Fruit fly (Drosophila melanogaster) S2 (cell line): ENCODE data around the gene Sgt1.

Experiments used
- CG8478 ChIP-seq: fragments of >200 bp; optimal IDR thresholded peaks from 2 replicates; lab custom pipeline; 2018
- CTCF ChIP-seq, 2 experiments: fragments of >200 bp; optimal IDR thresholded peaks; 2 replicates each; lab custom pipeline; 2018

Gene Sgt1

DNA sequence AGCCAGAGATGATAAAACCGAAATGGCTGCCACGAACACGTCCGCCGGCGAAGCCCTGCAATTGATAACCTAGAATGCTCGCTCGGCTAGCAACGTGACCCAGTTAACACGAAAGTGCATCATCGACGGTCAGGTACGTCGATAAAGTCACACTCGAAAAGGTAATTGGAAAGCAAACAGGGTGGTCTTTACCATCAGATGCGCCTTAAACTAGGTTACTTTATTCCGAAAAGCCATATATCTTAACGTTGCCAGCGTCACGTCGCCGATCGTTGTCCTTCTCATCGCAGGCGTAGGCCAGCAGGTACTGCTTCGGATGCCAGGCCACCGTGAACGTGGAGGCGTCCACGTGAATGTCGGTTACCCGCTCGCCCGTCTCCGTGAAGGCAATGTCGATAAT, 2.2 kb upstream of the Sgt1 start:
- no peak for TF ChIP-seq CG8478
- TF ChIP-seq CTCF (optimal IDR thresholded peaks at IDR 0.05; lab: Kevin White, UChicago) = no peak

DNA sequence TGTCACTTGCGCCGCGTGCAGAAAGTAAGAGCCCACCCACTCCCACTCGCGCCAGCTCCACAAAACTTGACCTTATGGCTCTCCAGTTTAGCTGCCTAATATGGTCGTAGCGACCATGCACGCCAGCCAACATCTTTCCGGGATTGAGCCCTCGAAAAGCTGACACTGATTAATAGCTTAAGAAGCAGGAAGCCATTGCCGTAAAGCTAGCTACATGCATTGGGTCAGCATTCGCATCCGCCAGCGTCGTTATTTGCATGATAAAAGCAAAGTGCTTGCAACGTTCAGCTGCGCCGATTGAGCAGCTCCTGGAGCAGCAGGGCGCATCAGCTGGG, 1.8 kb upstream of the Sgt1 start:
- TF ChIP-seq CTCF (optimal IDR thresholded peaks at IDR 0.05; lab: Kevin White, UChicago) = no peak
- TF ChIP-seq CG8478 = no peak

DNA sequence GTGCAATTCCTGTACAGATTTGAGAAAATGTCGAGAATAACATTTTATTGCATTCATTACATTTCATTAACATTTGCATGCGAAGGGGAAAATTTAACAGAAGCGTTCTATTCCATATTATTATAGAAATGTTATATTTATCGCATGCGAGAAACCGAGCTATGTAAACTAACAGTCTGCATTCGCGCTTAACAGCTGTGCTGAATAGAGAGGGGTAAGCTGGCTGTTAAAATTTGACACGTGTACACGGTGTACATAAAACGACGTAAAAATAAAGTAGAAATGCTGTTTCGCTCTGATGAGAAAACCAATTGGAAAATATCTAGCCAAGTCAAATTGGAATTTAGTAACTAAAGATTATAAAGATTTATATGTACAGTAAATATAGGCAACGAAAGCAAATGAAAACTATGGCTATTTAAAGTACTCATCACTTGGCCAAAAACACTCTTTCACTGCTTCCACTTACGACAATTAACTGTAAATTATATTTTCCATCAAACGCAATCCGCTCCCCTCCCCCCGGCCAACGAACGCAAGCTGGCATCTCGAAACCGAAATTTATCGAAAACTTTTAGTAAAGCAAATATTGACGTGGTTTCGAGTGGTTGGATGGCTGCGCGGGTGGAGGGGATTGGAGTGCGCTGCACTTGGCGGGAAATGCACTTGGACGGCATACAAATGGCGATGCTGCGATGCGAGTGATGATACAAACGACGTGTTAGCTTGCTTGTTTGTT, 1.3 kb upstream of the Sgt1 start:
- TF ChIP-seq CTCF (optimal IDR thresholded peaks at IDR 0.05; lab: Kevin White, UChicago) = peak; percentile 20 to 50
- no peak for TF ChIP-seq CG8478

DNA sequence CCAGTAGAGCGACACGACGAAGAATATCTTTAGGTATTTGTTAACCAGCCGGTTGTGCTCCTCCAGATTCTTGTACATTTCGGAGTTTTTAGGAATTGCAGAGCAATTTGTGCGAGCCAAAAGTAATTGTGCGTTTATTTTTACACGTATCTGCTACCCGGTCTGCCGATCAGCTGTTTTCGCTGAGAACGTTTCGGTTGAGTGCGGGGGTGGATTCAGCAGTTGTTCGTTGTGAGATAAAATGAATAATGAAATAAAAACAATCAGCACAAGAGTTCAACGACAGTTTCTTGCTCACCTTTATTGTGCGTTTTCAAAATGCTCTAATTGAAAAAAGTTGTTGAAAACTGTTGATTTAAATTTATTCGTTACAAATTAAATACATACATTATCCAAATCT, 1.2 kb downstream of the Sgt1 start, which contains the start of gene nac:
Gene nac, minus strand, starts transcription at position 176 of the 400 bp plus-strand sequence.
- no peak for TF ChIP-seq CG8478

DNA sequence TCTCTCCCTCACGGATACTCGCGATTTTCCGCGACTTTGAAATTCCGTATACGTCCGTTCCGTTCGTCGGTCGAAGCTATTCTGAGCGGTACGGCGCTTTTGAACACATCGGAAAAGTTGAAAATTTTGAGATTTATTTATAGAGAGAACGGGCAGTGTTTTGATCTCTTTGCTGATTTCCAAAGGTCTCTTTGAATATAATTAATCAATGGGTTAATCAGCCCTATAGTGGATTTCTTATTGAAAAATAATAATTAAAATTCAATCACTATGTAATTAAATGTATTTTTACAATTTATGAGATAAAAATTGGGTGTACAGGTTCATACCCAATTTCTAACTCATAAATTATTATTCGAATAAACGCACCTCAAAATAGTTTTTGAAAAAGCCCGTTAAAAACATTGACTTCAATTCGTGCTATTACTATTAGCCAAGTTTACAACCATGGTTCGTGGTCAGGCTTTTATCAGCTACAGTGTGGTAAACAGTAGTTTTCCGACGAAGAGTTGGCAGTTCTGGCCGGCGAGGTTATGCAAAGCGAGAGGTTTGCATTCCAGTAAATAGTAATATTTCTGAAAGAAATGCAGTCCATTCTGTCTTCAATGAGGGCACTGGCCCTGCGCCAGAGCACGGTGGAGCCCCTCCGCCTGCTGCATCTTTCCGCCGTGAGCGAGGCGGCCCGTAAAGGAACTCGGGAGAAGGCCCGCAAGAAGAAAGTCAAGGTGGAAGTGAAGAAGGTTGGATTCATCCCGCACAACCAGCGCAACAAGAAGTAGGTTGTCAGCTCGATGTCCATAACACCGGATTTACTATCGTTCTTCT, 3.9 kb downstream of the Sgt1 start, which contains the start of the genes CG9626 and mRpL1:
Gene CG9626, minus strand, starts transcription at position 51 of the 825 bp plus-strand sequence.
Gene mRpL1, plus strand, starts transcription at position 513 of the 825 bp plus-strand sequence.
- TF ChIP-seq CTCF (optimal IDR thresholded peaks at IDR 0.05; lab: Kevin White, UChicago) (peak; percentile 70 to 78), CG8478 (no peak)

DNA sequence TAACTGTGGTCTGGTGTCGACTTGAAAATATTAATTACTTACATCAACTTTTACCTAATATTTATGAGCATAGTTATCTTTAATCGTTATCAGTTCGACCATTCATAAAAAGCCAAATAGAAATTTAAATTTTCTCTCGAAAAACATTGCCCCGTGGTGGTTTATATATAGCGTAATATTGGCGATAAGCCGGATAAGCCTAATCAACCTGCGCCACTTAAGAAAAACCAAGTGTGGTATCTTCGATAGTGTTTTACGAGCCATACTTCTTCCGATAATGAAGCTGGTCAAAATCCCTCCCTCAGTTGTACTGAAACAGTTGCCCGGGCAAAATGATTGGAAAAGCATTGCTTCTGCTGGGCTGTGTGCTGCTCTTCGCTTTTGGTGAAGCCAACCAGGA, 13.0 kb downstream of the Sgt1 start, which contains the start of gene CG31463:
Gene CG31463, plus strand, starts transcription at position 302 of the 400 bp plus-strand sequence.
- TF ChIP-seq CTCF (optimal IDR thresholded peaks at IDR 0.05; lab: Kevin White, UChicago) (no peak), CG8478 (no peak)

DNA sequence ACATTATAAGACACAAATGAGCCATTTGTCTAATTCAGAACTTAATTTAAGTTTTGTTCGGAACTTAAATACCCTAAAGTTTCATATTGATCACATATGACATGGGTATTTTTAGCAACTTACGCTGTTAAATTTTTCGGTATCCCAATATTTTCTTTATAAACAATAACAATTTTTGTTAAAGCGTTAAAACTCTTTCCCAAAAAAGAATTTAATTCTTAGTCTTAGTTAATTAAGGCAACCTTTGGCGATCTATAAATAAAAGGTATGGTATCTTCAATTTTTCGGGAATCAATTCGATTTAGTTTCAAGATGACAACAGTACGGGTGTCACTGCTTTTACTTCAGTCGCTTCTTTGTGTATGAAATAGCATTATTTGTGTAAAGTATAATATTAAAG, 14.1 kb downstream of the Sgt1 start, which contains the start of gene CG31464:
Gene CG31464, plus strand, starts transcription at position 301 of the 400 bp plus-strand sequence.
- no peak for TF ChIP-seq CG8478
- TF ChIP-seq CTCF (optimal IDR thresholded peaks at IDR 0.05; lab: Kevin White, UChicago) = no peak

DNA sequence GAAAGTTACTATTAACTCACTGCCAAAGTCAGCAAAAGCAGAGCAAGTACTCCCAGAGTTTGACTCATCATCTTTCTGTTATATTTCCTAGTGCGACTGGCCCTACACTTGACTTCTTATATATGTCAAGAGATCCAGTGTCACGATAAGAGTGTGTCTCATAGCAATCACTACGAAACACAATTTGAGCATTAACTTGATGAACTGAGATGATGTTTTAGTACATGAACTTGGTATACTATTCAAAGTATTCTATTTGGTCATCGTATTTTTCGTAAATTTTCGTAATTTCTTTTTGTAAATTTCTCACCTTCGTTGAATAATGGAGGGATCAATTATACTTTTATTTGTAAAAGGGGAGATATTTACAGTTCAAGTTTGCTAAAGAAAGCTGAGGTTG, 14.6 kb downstream of the Sgt1 start, which contains the start of gene CG11672:
Gene CG11672, minus strand, starts transcription at position 101 of the 400 bp plus-strand sequence.
- TF ChIP-seq CG8478 = no peak
- TF ChIP-seq CTCF (optimal IDR thresholded peaks at IDR 0.05; lab: Kevin White, UChicago) = no peak

DNA sequence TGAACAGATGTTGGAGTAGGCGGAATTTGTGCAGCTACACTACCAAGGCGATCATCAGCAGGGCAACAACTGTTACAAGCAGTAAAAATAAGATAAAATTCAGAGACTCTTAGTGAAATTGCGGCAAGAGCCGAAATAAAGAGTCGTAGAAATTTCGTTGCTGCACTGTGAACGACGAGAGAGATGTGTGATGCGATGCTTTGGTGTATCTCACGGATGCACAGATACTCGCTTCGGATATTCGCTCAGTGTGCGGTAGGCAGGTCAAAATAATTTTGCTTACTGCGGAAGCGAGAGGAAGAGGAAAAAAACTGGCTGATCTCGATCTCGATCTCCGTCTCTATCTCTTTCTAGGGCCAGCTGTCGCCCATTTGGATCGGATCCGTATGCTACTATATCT, 16.3 kb downstream of the Sgt1 start:
- TF ChIP-seq CTCF (optimal IDR thresholded peaks at IDR 0.05; lab: Kevin White, UChicago) = no peak
- TF ChIP-seq CG8478 = no peak

DNA sequence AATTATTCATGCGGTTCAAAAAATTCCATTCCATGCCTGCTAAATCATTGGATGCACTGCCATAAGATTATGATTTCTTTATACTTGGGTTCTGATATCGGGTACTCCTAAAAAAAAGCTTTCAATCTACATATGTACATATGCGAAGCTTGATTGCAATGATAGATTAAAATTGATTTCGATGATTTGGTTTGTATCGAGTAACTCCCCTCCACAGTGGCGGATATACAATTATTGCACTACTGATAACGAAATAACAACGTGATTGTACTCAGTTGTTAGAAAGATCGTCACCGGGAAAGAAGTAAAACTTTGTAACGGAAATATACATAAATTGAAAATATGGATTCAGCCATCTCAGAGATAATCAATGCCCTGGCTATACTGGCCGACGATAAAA, 17.4 kb downstream of the Sgt1 start, which contains the start of gene Nazo:
Gene Nazo, plus strand, starts transcription at position 180 of the 400 bp plus-strand sequence.
- no peak for TF ChIP-seq CG8478
- TF ChIP-seq CTCF (optimal IDR thresholded peaks at IDR 0.05; lab: Kevin White, UChicago) = no peak

DNA sequence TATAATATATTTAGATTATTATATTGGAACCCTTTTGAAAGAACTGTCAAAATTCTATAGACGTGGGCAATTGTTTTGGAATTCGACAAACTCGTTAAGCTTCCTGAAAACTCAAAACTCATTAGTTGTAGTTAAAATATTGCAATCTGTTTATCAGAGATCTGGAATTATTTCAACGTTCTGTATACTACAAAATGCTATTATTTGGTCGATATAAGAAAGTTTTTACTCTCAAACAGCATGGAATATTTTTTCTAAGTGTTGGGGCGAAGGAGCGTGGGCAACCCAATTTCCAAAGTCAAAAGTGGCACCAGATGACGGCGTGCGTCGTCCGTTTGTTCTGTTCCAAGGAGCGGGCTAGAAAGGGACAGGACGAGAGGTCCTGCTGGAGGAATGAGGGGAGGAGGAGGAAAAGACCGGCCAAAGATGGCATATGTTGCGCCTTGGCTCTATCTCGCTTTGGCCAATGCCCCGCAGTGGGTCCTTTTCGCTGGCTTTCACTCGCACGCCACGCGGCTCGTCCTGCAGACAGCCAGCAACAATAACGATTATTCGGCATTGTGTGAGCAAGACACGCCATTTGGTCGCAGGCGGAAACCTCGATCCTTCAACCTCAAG, 19.2 kb downstream of the Sgt1 start:
- no peak for TF ChIP-seq CTCF (optimal IDR thresholded peaks at IDR 0.05; lab: Kevin White, UChicago)
- TF ChIP-seq CG8478 = no peak

DNA sequence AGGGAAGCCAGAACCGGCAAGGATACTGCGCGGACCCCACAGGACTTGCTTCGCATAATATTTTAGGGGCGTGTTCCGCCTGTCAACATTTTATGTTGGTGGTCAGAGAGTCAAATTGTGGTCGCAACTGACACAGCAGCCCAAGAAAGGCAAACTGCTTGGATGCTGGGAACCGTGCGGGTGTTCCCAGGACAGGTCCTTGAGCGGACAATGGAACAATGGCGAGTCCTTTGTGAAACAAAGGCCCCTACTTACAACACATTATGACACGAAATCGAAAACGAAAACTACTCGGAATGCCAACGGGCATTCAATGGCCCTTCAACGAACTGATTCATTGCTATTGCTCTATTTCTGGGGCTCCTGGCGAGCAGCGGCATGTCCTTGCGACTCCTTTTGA, 20.8 kb downstream of the Sgt1 start:
- no peak for TF ChIP-seq CG8478
- TF ChIP-seq CTCF (optimal IDR thresholded peaks at IDR 0.05; lab: Kevin White, UChicago) = no peak

DNA sequence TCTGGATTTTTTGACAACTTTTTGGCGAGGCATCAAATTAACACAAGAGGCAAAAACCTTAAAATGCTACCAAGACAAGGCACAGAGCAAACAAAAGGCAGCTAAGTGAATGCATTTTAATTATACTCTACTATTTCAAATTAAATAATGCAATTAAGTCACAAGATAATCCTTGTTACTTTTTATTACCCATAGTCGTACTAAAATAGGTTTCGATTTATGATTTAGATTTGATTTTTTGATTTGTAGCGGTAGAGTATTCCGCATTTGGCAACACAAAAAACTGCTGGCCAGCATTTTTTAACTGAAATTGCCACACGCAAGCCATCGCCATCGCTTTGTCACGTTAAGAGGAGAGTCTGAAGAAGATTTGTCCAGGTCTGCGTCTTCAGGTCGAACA, 22.3 kb downstream of the Sgt1 start:
- TF ChIP-seq CG8478 (no peak), CTCF (optimal IDR thresholded peaks at IDR 0.05; lab: Kevin White, UChicago) (no peak)

DNA sequence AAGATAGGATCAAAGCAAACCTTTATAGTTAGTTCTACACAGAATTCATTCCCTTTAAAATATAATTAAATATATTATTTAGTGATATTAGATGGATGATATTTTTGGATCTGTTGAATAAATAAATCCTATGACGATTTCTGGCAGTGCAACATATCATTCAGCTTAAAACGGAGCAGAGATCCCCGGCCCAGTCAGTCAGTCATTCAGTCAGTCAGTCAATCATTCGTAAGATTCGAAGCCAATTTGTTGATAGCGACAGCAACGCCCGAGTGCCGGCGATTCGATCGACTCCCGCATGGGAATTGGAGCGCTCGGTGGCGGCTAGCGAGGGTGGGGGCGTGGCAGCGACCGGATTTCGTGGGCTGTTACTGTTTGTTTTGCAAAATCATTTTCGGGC, 25.1 kb downstream of the Sgt1 start:
- TF ChIP-seq CTCF (optimal IDR thresholded peaks at IDR 0.05; lab: Kevin White, UChicago) (no peak), CG8478 (no peak)

DNA sequence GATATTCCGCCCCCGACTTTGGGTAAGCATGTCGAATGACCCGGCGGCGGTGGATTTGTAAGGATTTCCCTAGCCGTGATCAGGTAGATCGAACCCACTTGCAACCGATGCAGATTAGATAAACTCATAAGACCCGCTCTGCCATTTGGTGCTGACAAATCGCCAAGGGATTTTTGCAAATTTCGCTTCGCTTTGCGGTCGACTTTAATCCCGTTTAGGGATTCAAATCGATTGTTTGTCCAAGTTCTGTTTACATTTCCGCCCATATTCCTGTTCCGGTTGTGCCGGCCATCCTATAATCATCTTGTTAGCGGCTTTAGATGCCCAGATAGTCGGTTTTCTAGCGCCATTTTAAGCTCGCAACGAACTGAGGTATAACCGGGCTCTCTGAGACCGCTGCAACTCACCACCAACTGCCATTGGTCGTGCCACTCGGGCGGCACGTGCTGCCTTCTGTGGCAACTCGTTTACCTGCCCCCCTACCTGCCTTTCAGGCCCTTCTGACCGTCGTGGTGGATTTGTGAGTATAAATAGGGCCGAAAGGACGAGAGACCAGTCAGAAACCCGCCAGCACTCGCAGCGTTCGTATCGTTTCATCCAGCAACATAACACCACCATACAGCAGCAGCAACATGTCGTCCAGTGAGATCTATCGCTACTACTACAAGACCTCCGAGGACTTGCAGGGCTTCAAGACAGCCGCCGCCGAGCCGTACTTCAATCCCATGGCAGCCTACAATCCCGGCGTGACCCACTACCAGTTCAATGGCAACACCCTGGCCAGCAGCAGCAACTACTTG, 27.4 kb downstream of the Sgt1 start, which contains the start of gene ato:
Gene ato, plus strand, starts transcription at position 559 of the 800 bp plus-strand sequence.
- TF ChIP-seq CTCF (optimal IDR thresholded peaks at IDR 0.05; lab: Kevin White, UChicago) (no peak), CG8478 (no peak)
